Comparison of ENCODE assay signal across 6 fruit fly cellular contexts in the genomic region with DNA sequence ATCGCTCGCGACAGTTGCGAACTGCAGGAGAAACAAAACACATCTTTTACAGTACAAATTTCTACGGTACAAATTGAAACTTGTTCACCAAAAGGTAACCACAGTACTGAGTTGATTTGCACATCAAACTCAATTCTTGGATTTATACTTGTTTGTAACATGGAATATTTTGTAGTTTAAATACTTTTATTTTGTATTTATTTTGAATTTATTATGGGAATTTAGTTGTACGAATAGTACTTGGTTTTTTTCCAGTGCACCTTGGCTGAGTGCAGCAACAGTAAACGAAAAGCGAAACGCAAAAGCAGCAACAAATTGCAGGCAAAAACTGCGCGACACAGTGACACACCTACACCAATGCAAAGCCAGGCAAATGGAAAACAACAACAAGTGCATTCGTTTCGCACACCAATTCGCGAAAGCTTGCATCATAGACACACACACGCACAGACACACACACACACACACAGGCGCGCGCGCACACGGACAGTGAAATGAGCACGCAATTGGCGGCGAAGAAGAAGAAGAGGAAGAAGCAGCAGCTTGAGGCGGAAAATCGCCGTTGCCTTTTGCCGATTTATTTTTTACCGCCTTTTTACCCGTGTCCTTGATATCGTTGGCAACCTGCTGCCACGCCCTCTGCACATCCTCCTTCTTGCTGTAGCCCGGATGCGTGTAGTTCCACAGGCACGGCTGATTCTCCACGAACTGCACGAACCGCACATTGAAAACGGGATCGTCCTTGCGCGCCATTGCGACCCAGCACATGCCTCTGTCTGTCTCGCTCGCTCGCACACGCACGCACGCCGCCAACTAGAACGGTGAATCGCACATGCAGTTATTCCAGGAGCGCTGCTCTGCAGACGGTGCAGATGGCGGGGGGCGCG.
TF ChIP-seq lines count a peak whose summit lies in the region.

No protein-coding gene starts in this region.

- TF ChIP-seq CTCF in whole organism, embryonic (GFP tag; optimal IDR thresholded peaks at IDR 0.05; lab: Kevin White, UChicago), result no peak

TF ChIP-seq in whole organism, 6 proteins besides CTCF, POLR2A, EP300 and RAD21:
- TF ChIP-seq EcR (GFP tag; optimal IDR thresholded peaks at IDR 0.05; lab: Kevin White, UChicago), result no peak
- no peak for TF ChIP-seq psq (optimal IDR thresholded peaks at IDR 0.05; lab: Kevin White, UChicago)
- TF ChIP-seq Dll (optimal IDR thresholded peaks at IDR 0.05; lab: Kevin White, UChicago), result peak; percentile 44

TF ChIP-seq in whole organism, adult, 20 proteins besides CTCF, POLR2A, EP300 and RAD21 (continues in another document):
- peak; percentile 49 for TF ChIP-seq pad (GFP tag; optimal IDR thresholded peaks at IDR 0.05; lab: Kevin White, UChicago)
- no peak for TF ChIP-seq Crg-1 (GFP tag; optimal IDR thresholded peaks at IDR 0.05; lab: Kevin White, UChicago)
- TF ChIP-seq kay (GFP tag; lab: Kevin White, UChicago; ENCODE audit: borderline replicate concordance), result no peak
- peak; percentile 60 for TF ChIP-seq CG7101 (tag; optimal IDR thresholded peaks at IDR 0.05; lab: Kevin White, UChicago)
- peak; percentile 91 for TF ChIP-seq Mnt (GFP tag; optimal IDR thresholded peaks at IDR 0.05; lab: Kevin White, UChicago)
- TF ChIP-seq ovo (GFP tag; optimal IDR thresholded peaks at IDR 0.05; lab: Kevin White, UChicago), result peak; percentile 97
- no peak for TF ChIP-seq CG11617 (GFP tag; optimal IDR thresholded peaks at IDR 0.05; lab: Kevin White, UChicago)
- no peak for TF ChIP-seq CG1620 (GFP tag; optimal IDR thresholded peaks at IDR 0.05; lab: Kevin White, UChicago)
- TF ChIP-seq CG12768 (GFP tag; optimal IDR thresholded peaks at IDR 0.05; lab: Kevin White, UChicago), result no peak
- TF ChIP-seq cnc (optimal IDR thresholded peaks at IDR 0.05; lab: Kevin White, UChicago), result no peak
- TF ChIP-seq bab1 (GFP tag; optimal IDR thresholded peaks at IDR 0.05; lab: Kevin White, UChicago), result peak; percentile 52
- peak; percentile 46 for TF ChIP-seq CG14711 (tag; optimal IDR thresholded peaks at IDR 0.05; lab: Kevin White, UChicago)
- peak; percentile 33 for TF ChIP-seq CG33017 (tag; optimal IDR thresholded peaks at IDR 0.05; lab: Kevin White, UChicago)
- no peak for TF ChIP-seq toe (GFP tag; optimal IDR thresholded peaks at IDR 0.05; lab: Kevin White, UChicago)
- TF ChIP-seq CG7045 (GFP tag; optimal IDR thresholded peaks at IDR 0.05; lab: Kevin White, UChicago), result no peak
- no peak for TF ChIP-seq tj (GFP tag; optimal IDR thresholded peaks at IDR 0.05; lab: Kevin White, UChicago)

TF ChIP-seq in whole organism, embryonic, 481 proteins besides CTCF, POLR2A, EP300 and RAD21 (continues in another document):
- TF ChIP-seq Drgx (GFP tag; IDR thresholded peaks at IDR 0.05; lab: Robert Waterston, UW), result peak; percentile 62
- peak; percentile 82 for TF ChIP-seq CG17385 (GFP tag; optimal IDR thresholded peaks at IDR 0.05; lab: Kevin White, UChicago)
- peak; percentile 46 for TF ChIP-seq Med (GFP tag; lab: Kevin White, UChicago)
- peak in 1 of 2 experiments; percentile 8 for TF ChIP-seq Pdp1 (GFP tag; optimal IDR thresholded peaks at IDR 0.05; lab: Kevin White, UChicago)
- no peak for TF ChIP-seq trem (tag; optimal IDR thresholded peaks at IDR 0.05; lab: Kevin White, UChicago)
- TF ChIP-seq ken (GFP tag; IDR thresholded peaks at IDR 0.05; lab: Robert Waterston, UW), result no peak
- peak; percentile 22 for TF ChIP-seq ewg (GFP tag; optimal IDR thresholded peaks at IDR 0.05; lab: Kevin White, UChicago)
- TF ChIP-seq chinmo (GFP tag; IDR thresholded peaks at IDR 0.05; lab: Robert Waterston, UW; ENCODE audit: partially characterized antibody), result 0 out of 4 replicates have a peak, but pooled peaks have one; percentile 19
- TF ChIP-seq Dfd (GFP tag; optimal IDR thresholded peaks at IDR 0.05; lab: Kevin White, UChicago), result peak in 1 of 2 experiments; percentile 4
- peak; percentile 53 for TF ChIP-seq nom (GFP tag; optimal IDR thresholded peaks at IDR 0.05; lab: Kevin White, UChicago)
- peak; percentile 51 for TF ChIP-seq CG1832 (GFP tag; optimal IDR thresholded peaks at IDR 0.05; lab: Kevin White, UChicago)
- peak; percentile 56 for TF ChIP-seq cg (GFP tag; optimal IDR thresholded peaks at IDR 0.05; lab: Kevin White, UChicago)
- peak; percentile 68 for TF ChIP-seq sens (GFP tag; lab: Kevin White, UChicago)
- no peak for TF ChIP-seq pan (optimal IDR thresholded peaks at IDR 0.05; lab: Kevin White, UChicago)
- TF ChIP-seq pan (GFP tag; optimal IDR thresholded peaks at IDR 0.05 in 1 of 2, IDR thresholded peaks at IDR 0.05 in 1 of 2), result peak in 1 of 2 experiments; percentile 19

TF ChIP-seq in whole organism, prepupa, 60 proteins besides CTCF, POLR2A, EP300 and RAD21 (continues in another document):
- peak; percentile 37 for TF ChIP-seq Lpt (GFP tag; optimal IDR thresholded peaks at IDR 0.05; lab: Kevin White, UChicago)
- TF ChIP-seq Eip93F (GFP tag; optimal IDR thresholded peaks at IDR 0.05; lab: Kevin White, UChicago), result no peak
- TF ChIP-seq vri (GFP tag; optimal IDR thresholded peaks at IDR 0.05; lab: Kevin White, UChicago), result peak; percentile 72
- TF ChIP-seq CG10631 (GFP tag; optimal IDR thresholded peaks at IDR 0.05; lab: Kevin White, UChicago), result peak; percentile 16
- no peak for TF ChIP-seq Sox102F (GFP tag; optimal IDR thresholded peaks at IDR 0.05; lab: Kevin White, UChicago)
- peak; percentile 11 for TF ChIP-seq Sox14 (GFP tag; optimal IDR thresholded peaks at IDR 0.05; lab: Kevin White, UChicago)
- TF ChIP-seq lz (GFP tag; optimal IDR thresholded peaks at IDR 0.05; lab: Kevin White, UChicago), result peak; percentile 4
- TF ChIP-seq CG6792 (GFP tag; optimal IDR thresholded peaks at IDR 0.05; lab: Kevin White, UChicago), result peak; percentile 16
- peak; percentile 23 for TF ChIP-seq CG3032 (tag; optimal IDR thresholded peaks at IDR 0.05; lab: Kevin White, UChicago)
- peak; percentile 88 for TF ChIP-seq Eip78C (GFP tag; lab: Kevin White, UChicago)
- peak; percentile 37; the same call in 1 of the 2 replicates for TF ChIP-seq Gug (GFP tag; IDR thresholded peaks at IDR 0.05; lab: Robert Waterston, UW)
- peak; percentile 42 for TF ChIP-seq dsx (GFP tag; optimal IDR thresholded peaks at IDR 0.05; lab: Kevin White, UChicago; ENCODE audit: poor library complexity, severe bottlenecking)
- TF ChIP-seq eg (GFP tag; IDR thresholded peaks at IDR 0.05; lab: Robert Waterston, UW), result peak; percentile 78
- peak; percentile 47 for TF ChIP-seq Eip75B (GFP tag; optimal IDR thresholded peaks at IDR 0.05; lab: Kevin White, UChicago)
- TF ChIP-seq CG15336 (GFP tag; IDR thresholded peaks at IDR 0.05; lab: Robert Waterston, UW), result peak; percentile 78
- peak; percentile 15 for TF ChIP-seq CG6808 (GFP tag; optimal IDR thresholded peaks at IDR 0.05; lab: Kevin White, UChicago)

TF ChIP-seq in whole organism, pupa, 21 proteins besides CTCF, POLR2A, EP300 and RAD21 (continues in another document):
- TF ChIP-seq Pif1B (GFP tag; optimal IDR thresholded peaks at IDR 0.05; lab: Kevin White, UChicago) (peak; percentile 33), CG15710 (tag; optimal IDR thresholded peaks at IDR 0.05; lab: Kevin White, UChicago) (peak; percentile 28), CG10348 (GFP tag; IDR thresholded peaks at IDR 0.05; lab: Robert Waterston, UW) (no peak), D1 (tag; optimal IDR thresholded peaks at IDR 0.05; lab: Kevin White, UChicago) (no peak), fd96Ca (GFP tag; IDR thresholded peaks at IDR 0.05; lab: Robert Waterston, UW) (peak; percentile 63; the same call in 2 of the 3 replicates), Ets98B (GFP tag; IDR thresholded peaks at IDR 0.05; lab: Robert Waterston, UW) (peak; percentile 80), EcR (GFP tag; optimal IDR thresholded peaks at IDR 0.05; lab: Kevin White, UChicago) (no peak), CG13204 (GFP tag; optimal IDR thresholded peaks at IDR 0.05; lab: Kevin White, UChicago) (peak; percentile 36), CG9948 (tag; optimal IDR thresholded peaks at IDR 0.05; lab: Kevin White, UChicago) (peak; percentile 38), CG14655 (GFP tag; optimal IDR thresholded peaks at IDR 0.05; lab: Kevin White, UChicago) (peak; percentile 53), CG8159 (tag; optimal IDR thresholded peaks at IDR 0.05; lab: Kevin White, UChicago) (peak; percentile 42), CG34367 (tag; optimal IDR thresholded peaks at IDR 0.05; lab: Kevin White, UChicago) (peak; percentile 12), CG17806 (tag; optimal IDR thresholded peaks at IDR 0.05; lab: Kevin White, UChicago) (peak; percentile 22), CG32121 (GFP tag; IDR thresholded peaks at IDR 0.05; lab: Robert Waterston, UW) (peak; percentile 59), rn (GFP tag; IDR thresholded peaks at IDR 0.05; lab: Robert Waterston, UW) (peak; percentile 22; the same call in 1 of the 2 replicates), Pif1A (GFP tag; optimal IDR thresholded peaks at IDR 0.05; lab: Kevin White, UChicago) (peak; percentile 52), Snoo (tag; optimal IDR thresholded peaks at IDR 0.05; lab: Kevin White, UChicago) (peak; percentile 9)

TF ChIP-seq in whole organism, wandering third instar larva, 38 proteins besides CTCF, POLR2A, EP300 and RAD21:
- TF ChIP-seq HLH106 (tag; optimal IDR thresholded peaks at IDR 0.05; lab: Kevin White, UChicago) (no peak), OdsH (GFP tag; optimal IDR thresholded peaks at IDR 0.05; lab: Kevin White, UChicago) (no peak), dsf (GFP tag; optimal IDR thresholded peaks at IDR 0.05; lab: Kevin White, UChicago; ENCODE audit: borderline replicate concordance) (no peak), N (GFP tag; optimal IDR thresholded peaks at IDR 0.05; lab: Kevin White, UChicago) (no peak), Mio (GFP tag; optimal IDR thresholded peaks at IDR 0.05; lab: Kevin White, UChicago) (no peak), h (GFP tag; optimal IDR thresholded peaks at IDR 0.05; lab: Kevin White, UChicago) (peak; percentile 7), foxo (GFP tag; optimal IDR thresholded peaks at IDR 0.05; lab: Kevin White, UChicago) (peak in 1 of 2 experiments; percentile 8), Dif (GFP tag; optimal IDR thresholded peaks at IDR 0.05; lab: Kevin White, UChicago; ENCODE audit: partially characterized antibody) (no peak), dl (GFP tag; optimal IDR thresholded peaks at IDR 0.05; lab: Kevin White, UChicago; ENCODE audit: insufficient read depth in 1 of 2, partially characterized antibody in 2 of 2) (no peak), Hr78 (GFP tag; optimal IDR thresholded peaks at IDR 0.05; lab: Kevin White, UChicago) (no peak), dmrt93B (GFP tag; optimal IDR thresholded peaks at IDR 0.05; lab: Kevin White, UChicago) (no peak), fru (GFP tag; optimal IDR thresholded peaks at IDR 0.05; lab: Kevin White, UChicago) (no peak), Myc (optimal IDR thresholded peaks at IDR 0.05; lab: Kevin White, UChicago) (no peak), Jra (GFP tag; optimal IDR thresholded peaks at IDR 0.05; lab: Kevin White, UChicago) (no peak), lola (GFP tag; optimal IDR thresholded peaks at IDR 0.05; lab: Kevin White, UChicago) (no peak)
TF ChIP-seq in whole organism, wandering third instar larva: peak in this region for 2.
